Worm (Caenorhabditis elegans) whole organism, midembryonic: ENCODE results near the gene gpdh-2.

ENCODE experiments used
- T22C8.4 ChIP-seq: fragments of 200-800 bp; sonication (Bioruptor generic); IDR thresholded peaks from 2 replicates; pipeline ENCODE4 v1.3.6; 2022; ENCODE audit warnings: missing genetic modification characterization, missing compliant biosample characterization
- cog-1 ChIP-seq: sonication (generic microtip); optimal IDR thresholded peaks from 2 replicates; lab custom pipeline; 2016; ENCODE audit warnings: missing genetic modification characterization, missing compliant biosample characterization
- flt-1 ChIP-seq: fragments of 200-800 bp; sonication (Bioruptor generic); IDR thresholded peaks from 2 replicates; pipeline ENCODE4 v1.3.6; 2022; ENCODE audit warnings: missing genetic modification characterization, missing compliant biosample characterization
- klf-2 ChIP-seq: fragments of 200-800 bp; sonication (Bioruptor generic); conservative IDR thresholded peaks from 2 replicates; pipeline ENCODE4 v1.3.6; 2022; ENCODE audit warnings: missing genetic modification reagents, missing genetic modification characterization, missing compliant biosample characterization
- med-1 ChIP-seq: sonication (generic microtip); optimal IDR thresholded peaks from 2 replicates; lab custom pipeline; 2017; ENCODE audit warnings: missing genetic modification characterization, mild to moderate bottlenecking, missing compliant biosample characterization, antibody characterized with exemption, missing genetic modification reagents; ENCODE audit not compliant: insufficient read depth
- ref-1 ChIP-seq: fragments of 200-800 bp; sonication (Bioruptor generic); conservative IDR thresholded peaks from 2 replicates; pipeline ENCODE4 v1.3.6; 2022; ENCODE audit warnings: missing genetic modification reagents, missing genetic modification characterization, missing compliant biosample characterization
- tab-1 ChIP-seq: fragments of 200-800 bp; sonication (Bioruptor generic); IDR thresholded peaks from 2 replicates; pipeline ENCODE4 v1.3.6; 2022; ENCODE audit warnings: missing genetic modification characterization, missing compliant biosample characterization
- ztf-23 ChIP-seq: fragments of 200-800 bp; sonication (Bioruptor generic); IDR thresholded peaks from 2 replicates; pipeline ENCODE4 v1.3.6; 2022; ENCODE audit warnings: missing genetic modification reagents, missing genetic modification characterization, missing compliant biosample characterization
- ztf-29 ChIP-seq: fragments of 200-800 bp; sonication (Bioruptor generic); IDR thresholded peaks from 2 replicates; pipeline ENCODE4 v1.3.6; 2022; ENCODE audit warnings: missing genetic modification reagents, missing genetic modification characterization, missing compliant biosample characterization

- no peak for TF ChIP-seq flt-1
- TF ChIP-seq tab-1: no peak
- TF ChIP-seq med-1 (GFP tag; lab: Kevin White, UChicago): no peak
- no peak for TF ChIP-seq ref-1 (GFP tag; lab: Robert Waterston, UW)
- no peak for TF ChIP-seq ztf-29 (GFP tag; lab: Robert Waterston, UW)
- no peak for TF ChIP-seq T22C8.4 (GFP tag; lab: Robert Waterston, UW)
- TF ChIP-seq ztf-23: no peak
- no peak for TF ChIP-seq klf-2 (GFP tag; lab: Robert Waterston, UW)
- TF ChIP-seq cog-1 (tag; lab: Kevin White, UChicago): no peak
Measured at ce11 chrIII:9824330-9824934, 34.6 kb downstream of the gpdh-2 start, which contains the start of gene lin-52.
